Worm (Caenorhabditis elegans): ENCODE measurements around the gene pyr-1.

DNA sequence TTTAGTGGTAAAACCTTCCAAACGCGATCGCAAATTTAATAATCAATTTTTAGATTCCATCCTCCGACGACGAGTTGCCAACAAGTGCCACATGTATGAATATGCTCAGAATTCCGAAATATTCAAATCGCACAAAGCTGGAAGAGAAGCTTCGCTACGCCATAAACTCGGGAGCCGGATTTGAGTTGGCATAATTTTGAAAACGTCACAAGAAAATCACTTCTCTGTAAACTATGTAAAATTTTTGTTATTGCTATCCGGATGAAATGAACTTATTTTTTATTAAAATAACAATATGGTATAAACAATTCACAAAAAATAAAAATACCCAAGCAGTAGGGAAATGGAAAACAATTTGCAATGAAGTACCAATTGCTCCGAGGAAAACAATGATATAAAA is 18.0 kb downstream of the pyr-1 start:
- no peak for TF ChIP-seq unc-62 (GFP tag; optimal IDR thresholded peaks at IDR 0.05)
- TF ChIP-seq lin-54 (GFP tag; optimal IDR thresholded peaks at IDR 0.05), result no peak
- TF ChIP-seq Y67H2A.10 (GFP tag; conservative IDR thresholded peaks at IDR 0.05), result no peak
- no peak for TF ChIP-seq ztf-26 (tag; optimal IDR thresholded peaks at IDR 0.05)
- no peak for TF ChIP-seq akir-1 (GFP tag; optimal IDR thresholded peaks at IDR 0.05)
- no peak for TF ChIP-seq cebp-1 (GFP tag; IDR thresholded peaks at IDR 0.05)
- TF ChIP-seq cebp-1 (tag; optimal IDR thresholded peaks at IDR 0.05), result no peak
- no peak for TF ChIP-seq ceh-100 (GFP tag; IDR thresholded peaks at IDR 0.05)
- TF ChIP-seq ceh-40 (GFP tag; IDR thresholded peaks at IDR 0.05), result no peak
- no peak for TF ChIP-seq rpc-1 (optimal IDR thresholded peaks at IDR 0.05)
- no peak for TF ChIP-seq rpc-1 (tag; optimal IDR thresholded peaks at IDR 0.05)

All from whole organism, young adult.